Worm (Caenorhabditis elegans): ENCODE results near the gene F57A8.6.

- TF ChIP-seq ama-1 (optimal IDR thresholded peaks at IDR 0.05) (no peak), tra-4 (tag; optimal IDR thresholded peaks at IDR 0.05) (no peak), aly-1 (tag; optimal IDR thresholded peaks at IDR 0.05) (no peak), scrt-1 (GFP tag; IDR thresholded peaks at IDR 0.05) (no peak), ets-7 (tag; optimal IDR thresholded peaks at IDR 0.05) (no peak), hnd-1 (tag; optimal IDR thresholded peaks at IDR 0.05) (no peak), tbx-11 (GFP tag; IDR thresholded peaks at IDR 0.05) (no peak), pes-1 (GFP tag; IDR thresholded peaks at IDR 0.05) (no peak), ceh-36 (tag; optimal IDR thresholded peaks at IDR 0.05) (no peak), sea-1 (GFP tag; conservative IDR thresholded peaks at IDR 0.05) (no peak), flt-1 (GFP tag; IDR thresholded peaks at IDR 0.05) (no peak), F13C5.2 (tag; optimal IDR thresholded peaks at IDR 0.05) (no peak), B0310.2 (tag; optimal IDR thresholded peaks at IDR 0.05) (no peak), hmbx-1 (tag; optimal IDR thresholded peaks at IDR 0.05) (no peak)
Measured at ce11 chrV:10060039-10060438, 13.7 kb downstream of the F57A8.6 start.

All from whole organism, early embryonic.